Worm (Caenorhabditis elegans) whole organism, early embryonic: ENCODE data around the gene tag-275.

Experiments used
- B0310.2 ChIP-seq: sonication (generic microtip); optimal IDR thresholded peaks from 2 replicates; lab custom pipeline; 2016; ENCODE audit warnings: mild to moderate bottlenecking, missing genetic modification characterization, missing compliant biosample characterization
- F13C5.2 ChIP-seq: sonication (generic microtip); optimal IDR thresholded peaks from 2 replicates; lab custom pipeline; 2017; ENCODE audit warnings: mild to moderate bottlenecking, missing genetic modification characterization, inconsistent platforms, missing compliant biosample characterization
- aly-1 ChIP-seq: sonication (generic microtip); optimal IDR thresholded peaks from 2 replicates; lab custom pipeline; 2016; ENCODE audit warnings: missing genetic modification characterization, missing compliant biosample characterization
- ama-1 ChIP-seq: fragments of 150-350 bp; optimal IDR thresholded peaks from 2 replicates; lab custom pipeline; 2014
- ceh-13 ChIP-seq: fragments of 200-800 bp; sonication (Bioruptor generic); optimal IDR thresholded peaks from 2 replicates; lab custom pipeline; 2018; ENCODE audit warnings: mild to moderate bottlenecking, missing genetic modification characterization, missing compliant biosample characterization
- ceh-36 ChIP-seq: sonication (generic microtip); optimal IDR thresholded peaks from 2 replicates; lab custom pipeline; 2016; ENCODE audit warnings: missing genetic modification characterization, inconsistent platforms, missing compliant biosample characterization
- ets-7 ChIP-seq: sonication (generic microtip); optimal IDR thresholded peaks from 2 replicates; lab custom pipeline; 2016; ENCODE audit warnings: missing genotype, missing genetic modification characterization, missing compliant biosample characterization
- flt-1 ChIP-seq: fragments of 200-800 bp; sonication (Bioruptor generic); IDR thresholded peaks from 2 replicates; pipeline ENCODE4 v1.3.6; 2022; ENCODE audit warnings: missing genetic modification characterization, missing compliant biosample characterization
- hmbx-1 ChIP-seq: sonication (generic microtip); optimal IDR thresholded peaks from 2 replicates; lab custom pipeline; 2016; ENCODE audit warnings: mild to moderate bottlenecking, missing genetic modification characterization, missing compliant biosample characterization
- hmg-4 ChIP-seq: fragments of 200-800 bp; sonication (Bioruptor generic); optimal IDR thresholded peaks from 2 replicates; lab custom pipeline; 2018; ENCODE audit warnings: mild to moderate bottlenecking, missing genetic modification characterization, missing compliant biosample characterization
- hnd-1 ChIP-seq: sonication (generic microtip); optimal IDR thresholded peaks from 2 replicates; lab custom pipeline; 2016; ENCODE audit warnings: missing genetic modification characterization, missing compliant biosample characterization
- pes-1 ChIP-seq: fragments of 200-800 bp; sonication (Bioruptor generic); IDR thresholded peaks from 2 replicates; pipeline ENCODE4 v1.3.6; 2022; ENCODE audit warnings: missing genetic modification reagents, missing genetic modification characterization, missing compliant biosample characterization
- scrt-1 ChIP-seq: fragments of 200-800 bp; sonication (Bioruptor generic); IDR thresholded peaks from 2 replicates; pipeline ENCODE4 v1.3.6; 2022; ENCODE audit warnings: missing genetic modification characterization, missing compliant biosample characterization
- sea-1 ChIP-seq: fragments of 200-800 bp; sonication (Bioruptor generic); conservative IDR thresholded peaks from 2 replicates; pipeline ENCODE4 v1.3.6; 2022; ENCODE audit warnings: missing genetic modification characterization, missing compliant biosample characterization
- tbx-11 ChIP-seq: fragments of 200-800 bp; sonication (Bioruptor generic); IDR thresholded peaks from 2 replicates; pipeline ENCODE4 v1.3.6; 2022; ENCODE audit warnings: missing genetic modification characterization, missing compliant biosample characterization
- tbx-37 ChIP-seq: fragments of 200-800 bp; sonication (Bioruptor generic); conservative IDR thresholded peaks from 2 replicates; pipeline ENCODE4 v1.3.6; 2022; ENCODE audit warnings: missing genetic modification reagents, missing genetic modification characterization, missing compliant biosample characterization
- tra-4 ChIP-seq: sonication (generic microtip); optimal IDR thresholded peaks from 2 replicates; lab custom pipeline; 2017; ENCODE audit warnings: missing genetic modification characterization, missing compliant biosample characterization

tag-275 gene

DNA sequence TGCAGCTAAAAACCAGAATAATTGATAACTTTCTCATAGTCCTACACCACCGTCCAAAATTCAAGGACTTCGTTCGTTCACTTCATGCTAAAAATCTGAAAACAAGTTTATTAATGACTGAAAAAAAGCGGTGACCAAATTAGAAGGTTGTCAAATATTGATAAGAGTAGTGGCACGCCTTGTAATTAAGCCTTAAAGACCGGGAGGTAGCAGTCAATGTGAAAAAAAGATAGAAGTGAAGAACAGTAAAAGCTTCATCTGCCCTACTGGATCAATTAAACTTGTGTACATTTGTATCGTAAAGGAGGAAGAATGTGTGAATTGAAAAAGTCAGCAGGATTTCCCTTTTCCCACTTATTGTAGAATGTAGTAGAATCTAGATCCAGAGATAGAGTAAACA, at the start of gene tag-275:
Gene tag-275 (minus strand): TSS at position 101 of the 400 bp plus-strand sequence.
- TF ChIP-seq hnd-1 (tag; lab: Kevin White, UChicago) (no peak), sea-1 (GFP tag; lab: Robert Waterston, UW) (no peak), ama-1 (lab: Kevin White, UChicago) (no peak), pes-1 (GFP tag; lab: Robert Waterston, UW) (no peak), hmg-4 (no peak), ets-7 (tag; lab: Kevin White, UChicago) (no peak), hmbx-1 (tag; lab: Kevin White, UChicago) (no peak), B0310.2 (no peak), ceh-36 (no peak), tra-4 (tag; lab: Kevin White, UChicago) (no peak), ceh-13 (GFP tag; lab: Kevin White, UChicago) (no peak), flt-1 (GFP tag; lab: Robert Waterston, UW) (no peak), tbx-37 (GFP tag; lab: Robert Waterston, UW) (no peak), tbx-11 (GFP tag; lab: Robert Waterston, UW) (no peak), aly-1 (tag; lab: Kevin White, UChicago) (no peak), F13C5.2 (tag; lab: Kevin White, UChicago) (no peak), scrt-1 (GFP tag; lab: Robert Waterston, UW) (no peak)

DNA sequence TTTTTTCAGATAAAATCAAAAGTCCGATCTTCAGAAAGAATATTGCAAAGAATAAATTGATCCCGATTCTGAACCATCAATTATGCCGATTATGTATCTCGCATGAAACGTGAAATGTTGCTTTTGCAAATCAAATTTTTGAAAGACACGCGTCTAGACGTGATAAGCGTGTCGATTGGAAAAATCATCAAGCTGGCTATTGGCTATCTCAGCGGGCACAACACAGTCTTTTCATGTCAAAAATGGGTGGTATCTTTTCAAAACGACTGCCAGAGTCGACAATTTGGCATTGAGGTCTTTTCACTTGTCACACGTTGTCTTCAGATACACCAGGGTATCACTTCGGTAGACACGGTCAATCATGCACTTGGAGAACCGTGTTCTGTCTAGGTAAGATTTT, 46.3 kb upstream of the tag-275 start, which contains the start of gene daf-9:
Gene daf-9 (plus strand): TSS at position 301 of the 400 bp plus-strand sequence.
- TF ChIP-seq sea-1 (GFP tag; lab: Robert Waterston, UW): no peak
- TF ChIP-seq ama-1 (lab: Kevin White, UChicago): no peak
- no peak for TF ChIP-seq scrt-1 (GFP tag; lab: Robert Waterston, UW)
- no peak for TF ChIP-seq tbx-37 (GFP tag; lab: Robert Waterston, UW)
- TF ChIP-seq ceh-13 (GFP tag; lab: Kevin White, UChicago): no peak
- no peak for TF ChIP-seq B0310.2
- no peak for TF ChIP-seq aly-1 (tag; lab: Kevin White, UChicago)
- no peak for TF ChIP-seq hmbx-1 (tag; lab: Kevin White, UChicago)
- no peak for TF ChIP-seq hnd-1 (tag; lab: Kevin White, UChicago)

DNA sequence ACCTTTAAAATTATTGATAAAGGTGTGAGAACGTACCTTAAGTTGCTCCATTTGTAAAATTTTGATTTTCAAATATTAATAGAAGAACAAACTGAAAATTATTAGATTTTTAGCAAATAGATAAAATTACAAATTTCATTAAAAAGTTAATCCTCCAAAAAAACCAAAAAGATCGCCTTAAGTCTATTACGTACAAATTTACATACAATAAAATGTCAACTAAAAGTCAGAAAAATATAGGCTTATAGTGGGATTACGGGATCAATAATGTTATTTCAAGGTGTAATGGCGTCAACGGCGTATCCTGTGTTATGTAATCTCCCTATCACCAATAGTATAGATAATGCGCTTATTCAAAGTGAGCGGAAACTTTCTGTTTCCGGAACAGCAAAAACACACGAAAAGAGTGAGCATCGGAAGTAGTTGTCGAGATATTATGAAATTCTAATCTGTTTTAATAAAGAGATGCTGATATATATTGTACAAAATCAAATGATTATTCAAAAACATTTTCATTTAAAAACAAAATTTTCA, 43.9 kb upstream of the tag-275 start, which contains the start of gene ceh-54:
Gene ceh-54 (minus strand): TSS at position 51 of the 534 bp plus-strand sequence.
- TF ChIP-seq tra-4 (tag; lab: Kevin White, UChicago) (no peak), hnd-1 (tag; lab: Kevin White, UChicago) (no peak), ama-1 (lab: Kevin White, UChicago) (no peak), tbx-37 (GFP tag; lab: Robert Waterston, UW) (no peak), sea-1 (GFP tag; lab: Robert Waterston, UW) (no peak), aly-1 (tag; lab: Kevin White, UChicago) (no peak), flt-1 (GFP tag; lab: Robert Waterston, UW) (no peak), ceh-36 (no peak), ets-7 (tag; lab: Kevin White, UChicago) (no peak), tbx-11 (GFP tag; lab: Robert Waterston, UW) (no peak), scrt-1 (GFP tag; lab: Robert Waterston, UW) (no peak), pes-1 (GFP tag; lab: Robert Waterston, UW) (no peak), B0310.2 (no peak), hmg-4 (no peak), F13C5.2 (tag; lab: Kevin White, UChicago) (no peak), ceh-13 (GFP tag; lab: Kevin White, UChicago) (no peak), hmbx-1 (tag; lab: Kevin White, UChicago) (no peak)

DNA sequence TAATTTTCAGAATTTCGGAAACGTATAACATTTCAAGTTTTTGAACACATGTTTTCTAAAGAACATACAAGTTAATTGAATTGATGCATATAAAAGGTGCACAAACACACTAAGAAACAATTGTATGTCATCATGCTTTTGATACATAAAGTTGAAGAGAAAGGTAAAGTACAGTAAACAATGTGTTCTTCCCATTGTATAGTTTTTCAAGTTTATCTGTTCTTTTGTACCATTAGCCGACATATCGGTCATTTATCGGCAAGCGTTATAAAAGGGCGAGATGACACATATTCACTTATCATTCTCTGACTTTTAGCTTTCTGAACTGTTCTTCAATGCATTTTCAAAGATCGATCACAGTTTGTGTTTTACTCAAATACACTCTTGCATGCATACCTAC, 39.6 kb upstream of the tag-275 start, which contains the start of gene T13C5.9:
Gene T13C5.9 (plus strand): TSS at position 301 of the 400 bp plus-strand sequence.
- TF ChIP-seq F13C5.2 (tag; lab: Kevin White, UChicago) (no peak), B0310.2 (no peak)

DNA sequence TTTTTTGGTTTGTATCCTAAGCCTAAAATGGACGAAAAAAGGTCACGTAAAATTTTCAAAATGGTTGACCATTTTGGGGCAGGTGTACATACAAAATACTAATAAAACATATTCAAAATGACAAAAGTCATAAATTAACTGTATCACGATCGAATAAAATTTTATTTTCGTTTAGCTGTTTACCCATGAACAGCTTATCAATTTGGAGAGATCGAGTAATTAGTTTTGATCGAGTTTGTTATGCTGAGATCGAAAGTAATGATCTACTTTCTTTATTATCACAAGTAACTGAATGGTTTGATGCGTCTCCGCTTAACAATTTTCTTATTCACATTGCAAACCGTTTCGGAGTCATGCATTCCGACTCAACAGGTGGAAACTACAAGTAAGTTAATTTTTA, 37.5 kb upstream of the tag-275 start, which contains the start of gene T13C5.10:
Gene T13C5.10 (plus strand): TSS at position 301 of the 400 bp plus-strand sequence.
- no peak for TF ChIP-seq F13C5.2 (tag; lab: Kevin White, UChicago)
- TF ChIP-seq B0310.2: no peak
- TF ChIP-seq ets-7 (tag; lab: Kevin White, UChicago): no peak
- no peak for TF ChIP-seq hnd-1 (tag; lab: Kevin White, UChicago)
- TF ChIP-seq scrt-1 (GFP tag; lab: Robert Waterston, UW): no peak
- TF ChIP-seq pes-1 (GFP tag; lab: Robert Waterston, UW): no peak
- TF ChIP-seq flt-1 (GFP tag; lab: Robert Waterston, UW): no peak
- no peak for TF ChIP-seq aly-1 (tag; lab: Kevin White, UChicago)
- no peak for TF ChIP-seq ceh-13 (GFP tag; lab: Kevin White, UChicago)
- TF ChIP-seq ceh-36: no peak
- TF ChIP-seq hmg-4: no peak
- no peak for TF ChIP-seq tbx-11 (GFP tag; lab: Robert Waterston, UW)

DNA sequence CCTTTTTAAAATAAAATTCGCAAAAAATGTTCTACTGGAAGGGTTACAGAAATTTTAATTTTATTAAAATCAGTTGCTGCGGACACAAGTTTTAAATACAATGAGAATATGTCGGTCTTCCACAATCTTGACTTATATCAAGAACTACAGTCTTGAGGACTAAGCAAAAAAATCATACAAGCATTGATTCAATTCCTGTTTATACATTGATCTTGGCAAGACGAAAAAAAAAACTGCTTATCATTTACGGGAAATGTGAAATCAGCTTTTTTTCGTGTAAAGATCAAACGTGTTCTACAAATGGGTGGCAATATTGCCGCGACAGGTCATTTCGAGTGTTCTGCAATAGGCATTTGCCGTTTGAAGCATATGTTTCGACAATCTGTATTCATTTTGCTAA, 34.4 kb upstream of the tag-275 start, which contains the start of gene T13C5.2:
Gene T13C5.2 (plus strand): TSS at position 301 of the 400 bp plus-strand sequence.
- no peak for TF ChIP-seq ets-7 (tag; lab: Kevin White, UChicago)
- TF ChIP-seq ceh-36: no peak
- no peak for TF ChIP-seq hnd-1 (tag; lab: Kevin White, UChicago)
- TF ChIP-seq hmg-4: no peak

DNA sequence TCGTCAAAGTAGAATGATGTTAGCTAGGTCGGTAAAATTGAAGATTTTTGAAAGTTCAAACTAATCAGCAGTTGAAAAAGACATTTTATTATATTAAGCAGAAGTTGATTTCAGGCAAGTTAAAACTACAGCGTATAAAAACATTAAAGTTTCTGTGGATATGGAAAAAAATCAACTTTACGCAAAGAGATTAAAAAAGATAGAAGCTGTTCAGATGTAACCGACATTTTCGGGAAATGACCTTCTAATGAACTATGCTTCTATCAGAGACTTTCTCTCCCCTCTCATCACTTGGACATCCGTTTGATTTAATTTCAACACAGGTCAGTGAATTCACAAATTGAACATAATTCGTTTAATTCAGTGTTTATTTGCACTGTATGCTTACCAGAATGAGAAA, 29.9 kb upstream of the tag-275 start, which contains the start of gene T13C5.7:
Gene T13C5.7 (plus strand): TSS at position 301 of the 400 bp plus-strand sequence.
- TF ChIP-seq ets-7 (tag; lab: Kevin White, UChicago) (no peak), tra-4 (tag; lab: Kevin White, UChicago) (no peak), ama-1 (lab: Kevin White, UChicago) (no peak), F13C5.2 (tag; lab: Kevin White, UChicago) (no peak), ceh-13 (GFP tag; lab: Kevin White, UChicago) (no peak), hmg-4 (no peak), hnd-1 (tag; lab: Kevin White, UChicago) (no peak), pes-1 (GFP tag; lab: Robert Waterston, UW) (no peak), flt-1 (GFP tag; lab: Robert Waterston, UW) (no peak), ceh-36 (no peak), B0310.2 (no peak)
